Fruit fly (Drosophila melanogaster): Measurements from ENCODE around the gene CG7950.
A peak's percentile ranks its signal among the peaks of the same experiment; 100 is the strongest.

- TF ChIP-seq CTCF (optimal IDR thresholded peaks at IDR 0.05): peak; percentile 10 to 34
- TF ChIP-seq CG8478 (optimal IDR thresholded peaks at IDR 0.05): no peak
Observed at dm6 chr3R:30043139-30043744, 13.4 kb upstream of the CG7950 start, which contains the start of gene Sry-delta.
